Fruit fly (Drosophila melanogaster) whole organism, embryonic: ENCODE results near the gene ss.

Experiments used
- CG10565 ChIP-seq: fragments of 200-800 bp; sonication (Bioruptor generic); optimal IDR thresholded peaks from 3 replicates; lab custom pipeline; 2016; ENCODE audit warnings: missing biosample characterization, mild to moderate bottlenecking, missing genetic modification characterization
- CG11504 ChIP-seq: fragments of 200-800 bp; sonication (Bioruptor generic); optimal IDR thresholded peaks from 3 replicates; lab custom pipeline; 2019; ENCODE audit warnings: missing biosample characterization, mild to moderate bottlenecking, missing genetic modification characterization, moderate library complexity
- CG12155 ChIP-seq: fragments of 200-800 bp; sonication (Bioruptor generic); optimal IDR thresholded peaks from 3 replicates; lab custom pipeline; 2016; ENCODE audit warnings: missing biosample characterization, missing genetic modification characterization
- CG1233 ChIP-seq: fragments of 200-800 bp; sonication (Bioruptor generic); optimal IDR thresholded peaks from 4 replicates; lab custom pipeline; 2018; ENCODE audit warnings: missing biosample characterization, mild to moderate bottlenecking, missing genetic modification characterization
- CG13624 ChIP-seq: fragments of 200-800 bp; sonication (Bioruptor generic); optimal IDR thresholded peaks from 2 replicates; lab custom pipeline; 2016; ENCODE audit warnings: missing biosample characterization, missing genetic modification characterization
- CG14050 ChIP-seq: fragments of 200-800 bp; sonication (Bioruptor generic); IDR thresholded peaks from 3 replicates; pipeline ENCODE4 v1.3.6; 2022; ENCODE audit warnings: missing biosample characterization, missing genetic modification characterization
- CG14441 ChIP-seq: fragments of 200-800 bp; sonication (Bioruptor generic); IDR thresholded peaks from 2 replicates; pipeline ENCODE4 v1.3.6; 2022; ENCODE audit warnings: missing biosample characterization, missing genetic modification characterization
- CG15073 ChIP-seq: fragments of 200-800 bp; sonication (Bioruptor generic); optimal IDR thresholded peaks from 2 replicates; lab custom pipeline; 2016; ENCODE audit warnings: missing biosample characterization, missing genetic modification characterization
- CG1529 ChIP-seq: fragments of 200-800 bp; sonication (Bioruptor generic); optimal IDR thresholded peaks from 3 replicates; lab custom pipeline; 2018; ENCODE audit warnings: missing biosample characterization, missing genetic modification characterization
- CG15479 ChIP-seq: fragments of 200-800 bp; sonication (Bioruptor generic); optimal IDR thresholded peaks from 3 replicates; lab custom pipeline; 2019; ENCODE audit warnings: missing biosample characterization, mild to moderate bottlenecking, missing genetic modification characterization, moderate library complexity
- CG17328 ChIP-seq: fragments of 200-800 bp; sonication (Bioruptor generic); IDR thresholded peaks from 2 replicates; pipeline ENCODE4 v1.3.6; 2022; ENCODE audit warnings: missing biosample characterization, missing genetic modification characterization
- CG18011 ChIP-seq: fragments of 200-800 bp; sonication (Bioruptor generic); optimal IDR thresholded peaks from 2 replicates; lab custom pipeline; 2017; ENCODE audit warnings: missing biosample characterization, missing genetic modification characterization, mild to moderate bottlenecking, moderate library complexity, missing genotype
- CG2116 ChIP-seq: fragments of 200-800 bp; sonication (Bioruptor generic); optimal IDR thresholded peaks from 3 replicates; lab custom pipeline; 2018; ENCODE audit warnings: missing biosample characterization, mild to moderate bottlenecking, missing genetic modification characterization
- CG2199 ChIP-seq: fragments of 200-800 bp; sonication (Bioruptor generic); IDR thresholded peaks from 3 replicates; pipeline ENCODE4 v1.3.6; 2022; ENCODE audit warnings: missing biosample characterization, missing genetic modification characterization
- CG30020 ChIP-seq: fragments of 200-800 bp; optimal IDR thresholded peaks from 2 replicates; lab custom pipeline; 2019; ENCODE audit warnings: missing biosample characterization, mild to moderate bottlenecking, missing genetic modification characterization, moderate library complexity
- CG33557 ChIP-seq: fragments of 200-800 bp; sonication (Bioruptor generic); optimal IDR thresholded peaks from 2 replicates; lab custom pipeline; 2019; ENCODE audit warnings: missing biosample characterization, mild to moderate bottlenecking, missing genetic modification characterization, moderate library complexity
- CG3847 ChIP-seq: fragments of 200-800 bp; sonication (Bioruptor generic); IDR thresholded peaks from 2 replicates; pipeline ENCODE4 v1.3.6; 2022; ENCODE audit warnings: missing biosample characterization, missing genetic modification characterization
- CG4282 ChIP-seq: fragments of 200-800 bp; sonication (Bioruptor generic); optimal IDR thresholded peaks from 2 replicates; lab custom pipeline; 2016; ENCODE audit warnings: missing biosample characterization, missing genetic modification characterization
- CG4854 ChIP-seq: fragments of 200-800 bp; sonication (Bioruptor generic); optimal IDR thresholded peaks from 2 replicates; lab custom pipeline; 2016; ENCODE audit warnings: missing biosample characterization, missing genetic modification characterization, inconsistent platforms
- CG5180 ChIP-seq: fragments of 200-800 bp; sonication (Bioruptor generic); optimal IDR thresholded peaks from 3 replicates; lab custom pipeline; 2017; ENCODE audit warnings: missing biosample characterization, missing genetic modification characterization, mild to moderate bottlenecking, moderate library complexity, missing genetic modification reagents
- CG8281 ChIP-seq: fragments of 200-800 bp; sonication (Bioruptor generic); optimal IDR thresholded peaks from 2 replicates; lab custom pipeline; 2018; ENCODE audit warnings: missing biosample characterization, mild to moderate bottlenecking, missing genetic modification characterization, moderate library complexity
- CG9797 ChIP-seq: fragments of 200-800 bp; sonication (Bioruptor generic); optimal IDR thresholded peaks from 3 replicates; lab custom pipeline; 2018; ENCODE audit warnings: missing biosample characterization, mild to moderate bottlenecking, missing genetic modification characterization
- CTCF ChIP-seq: fragments of 200-800 bp; sonication (Bioruptor generic); optimal IDR thresholded peaks from 2 replicates; lab custom pipeline; 2017; ENCODE audit warnings: missing biosample characterization, mild to moderate bottlenecking, missing genetic modification characterization, moderate library complexity
- CrebB ChIP-seq: fragments of 200-800 bp; sonication (Bioruptor generic); optimal IDR thresholded peaks from 3 replicates; lab custom pipeline; 2018; ENCODE audit warnings: missing biosample characterization, mild to moderate bottlenecking, missing genetic modification characterization
- D19A ChIP-seq: fragments of 200-800 bp; optimal IDR thresholded peaks from 3 replicates; lab custom pipeline; 2019; ENCODE audit warnings: missing biosample characterization, mild to moderate bottlenecking, missing genetic modification characterization, moderate library complexity
- Dip3 ChIP-seq: fragments of 200-800 bp; sonication (Bioruptor generic); optimal IDR thresholded peaks from 3 replicates; lab custom pipeline; 2016; ENCODE audit warnings: missing biosample characterization, missing genetic modification characterization
- Dp ChIP-seq: fragments of 200-800 bp; sonication (Bioruptor generic); optimal IDR thresholded peaks from 2 replicates; lab custom pipeline; 2018; ENCODE audit warnings: missing biosample characterization, mild to moderate bottlenecking, missing genetic modification characterization, moderate library complexity
- Hey ChIP-seq: fragments of 200-800 bp; sonication (Bioruptor generic); optimal IDR thresholded peaks from 3 replicates; lab custom pipeline; 2018; ENCODE audit warnings: missing biosample characterization, mild to moderate bottlenecking, missing genetic modification characterization
- HmgD ChIP-seq: fragments of 200-800 bp; sonication (Bioruptor generic); optimal IDR thresholded peaks from 3 replicates; lab custom pipeline; 2016; ENCODE audit warnings: missing biosample characterization, missing genetic modification characterization
- HmgZ ChIP-seq: fragments of 200-800 bp; sonication (Bioruptor generic); optimal IDR thresholded peaks from 2 replicates; lab custom pipeline; 2018; ENCODE audit warnings: missing biosample characterization, mild to moderate bottlenecking, missing genetic modification characterization
- Hsf ChIP-seq: fragments of 200-800 bp; sonication (Bioruptor generic); optimal IDR thresholded peaks from 3 replicates; lab custom pipeline; 2016; ENCODE audit warnings: missing biosample characterization, missing genetic modification characterization
- Rx ChIP-seq: fragments of 200-800 bp; sonication (Bioruptor generic); IDR thresholded peaks from 2 replicates; pipeline ENCODE4 v1.3.6; 2022; ENCODE audit warnings: missing biosample characterization, missing genetic modification characterization
- Xrp1 ChIP-seq: fragments of 200-800 bp; sonication (Bioruptor generic); IDR thresholded peaks from 2 replicates; pipeline ENCODE4 v1.3.6; 2022; ENCODE audit warnings: missing biosample characterization, missing genetic modification characterization
- abd-A ChIP-seq: fragments of 200-800 bp; sonication (Bioruptor generic); optimal IDR thresholded peaks from 3 replicates; lab custom pipeline; 2019; ENCODE audit warnings: missing biosample characterization, mild to moderate bottlenecking, missing genetic modification characterization, moderate library complexity
- al ChIP-seq: fragments of 200-800 bp; sonication (Bioruptor generic); IDR thresholded peaks from 2 replicates; pipeline ENCODE4 v1.3.6; 2022; ENCODE audit warnings: missing biosample characterization, missing genetic modification characterization
- btn ChIP-seq: fragments of 200-800 bp; sonication (Bioruptor generic); optimal IDR thresholded peaks from 2 replicates; lab custom pipeline; 2016; ENCODE audit warnings: missing biosample characterization, missing genetic modification characterization
- crol ChIP-seq: fragments of 200-800 bp; sonication (Bioruptor generic); IDR thresholded peaks from 2 replicates; pipeline ENCODE4 v1.3.6; 2022; ENCODE audit warnings: missing biosample characterization, missing genetic modification characterization
- cwo ChIP-seq: fragments of 200-800 bp; sonication (Bioruptor generic); optimal IDR thresholded peaks from 3 replicates; lab custom pipeline; 2017; ENCODE audit warnings: missing biosample characterization, missing genetic modification characterization, mild to moderate bottlenecking, moderate library complexity, missing genetic modification reagents
- da ChIP-seq: fragments of 200-800 bp; sonication (Bioruptor generic); optimal IDR thresholded peaks from 2 replicates; lab custom pipeline; 2016; ENCODE audit warnings: missing biosample characterization, missing genetic modification characterization
- dimm ChIP-seq: fragments of 200-800 bp; sonication (Bioruptor generic); IDR thresholded peaks from 2 replicates; pipeline ENCODE4 v1.3.6; 2022; ENCODE audit warnings: missing biosample characterization, missing genetic modification characterization
- dmrt11E ChIP-seq: fragments of 200-800 bp; sonication (Bioruptor generic); optimal IDR thresholded peaks from 3 replicates; lab custom pipeline; 2018; ENCODE audit warnings: missing biosample characterization, mild to moderate bottlenecking, missing genetic modification characterization, moderate library complexity
- hbn ChIP-seq: fragments of 200-800 bp; sonication (Bioruptor generic); IDR thresholded peaks from 2 replicates; pipeline ENCODE4 v1.3.6; 2022; ENCODE audit warnings: missing biosample characterization, missing genetic modification characterization; ENCODE audit not compliant: partially characterized antibody
- ken ChIP-seq: fragments of 200-800 bp; sonication (Bioruptor generic); IDR thresholded peaks from 3 replicates; pipeline ENCODE4 v1.3.6; 2022; ENCODE audit warnings: missing biosample characterization, missing genetic modification characterization
- mam ChIP-seq: fragments of 200-800 bp; sonication (Bioruptor generic); optimal IDR thresholded peaks from 3 replicates; lab custom pipeline; 2016; ENCODE audit warnings: missing biosample characterization, missing genetic modification characterization
- mirr ChIP-seq: fragments of 200-800 bp; sonication (Bioruptor generic); optimal IDR thresholded peaks from 3 replicates; lab custom pipeline; 2018; ENCODE audit warnings: missing biosample characterization, mild to moderate bottlenecking, missing genetic modification characterization
- org-1 ChIP-seq: fragments of 200-800 bp; sonication (Bioruptor generic); optimal IDR thresholded peaks from 2 replicates; lab custom pipeline; 2017; ENCODE audit warnings: missing biosample characterization, missing genetic modification characterization
- sc ChIP-seq, 3 experiments: fragments of >200 bp in 2 of 3; fragments of 200-800 bp in 1 of 3; sonication (Bioruptor generic) in 1 of 3; optimal IDR thresholded peaks; 2 replicates in 2 of 3; 3 replicates in 1 of 3; lab custom pipeline; 2017; ENCODE audit warnings: mild to moderate bottlenecking in 1 of 3, missing biosample characterization in 1 of 3, missing genetic modification characterization in 1 of 3, missing genetic modification reagents in 1 of 3
- sisA ChIP-seq: fragments of 200-800 bp; sonication (Bioruptor generic); IDR thresholded peaks from 2 replicates; pipeline ENCODE4 v1.3.6; 2022; ENCODE audit warnings: missing biosample characterization, missing genetic modification characterization
- ssp ChIP-seq: fragments of 200-800 bp; sonication (Bioruptor generic); IDR thresholded peaks from 2 replicates; pipeline ENCODE4 v1.3.6; 2022; ENCODE audit warnings: missing biosample characterization, missing genetic modification characterization
- tgo ChIP-seq: fragments of 200-800 bp; sonication (Bioruptor generic); IDR thresholded peaks from 3 replicates; pipeline ENCODE4 v1.3.6; 2022; ENCODE audit warnings: missing biosample characterization, missing genetic modification characterization
- ttk ChIP-seq: fragments of 200-800 bp; sonication (Bioruptor generic); IDR thresholded peaks from 2 replicates; pipeline ENCODE4 v2.1.2; 2022; ENCODE audit warnings: missing biosample characterization, missing genetic modification characterization

Gene ss

DNA sequence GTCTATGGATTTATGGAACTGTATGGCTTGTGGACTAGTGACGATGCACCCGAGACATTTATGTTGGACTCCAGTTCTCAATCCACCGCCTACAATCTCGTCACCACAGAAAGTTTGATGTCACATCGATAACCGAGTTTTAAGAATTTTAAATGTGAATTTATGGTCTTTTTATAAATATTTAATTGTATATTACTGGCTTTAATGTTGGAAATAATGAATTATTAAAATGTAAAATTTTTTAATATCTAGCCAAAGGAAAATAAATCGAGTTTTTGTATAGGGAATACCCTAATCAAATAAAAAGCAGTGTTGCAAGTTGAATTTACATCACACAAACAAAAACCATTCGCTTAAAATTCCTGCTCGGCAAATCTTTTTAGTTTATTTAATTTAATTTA is 29.2 kb upstream of the ss start, which contains the start of gene Fntb (continued):
- TF ChIP-seq dmrt11E (tag; lab: Kevin White, UChicago), result peak; percentile 61
- no peak for TF ChIP-seq da (GFP tag; lab: Kevin White, UChicago)
- peak; percentile 13 for TF ChIP-seq CG15073 (GFP tag; lab: Kevin White, UChicago)
- peak; percentile 62 for TF ChIP-seq CG12155 (GFP tag; lab: Kevin White, UChicago)
- no peak for TF ChIP-seq CG4854 (GFP tag; lab: Kevin White, UChicago)
- TF ChIP-seq mam, result peak; percentile 46
- 0 out of 2 replicates have a peak, but pooled peaks have one; percentile 38 for TF ChIP-seq CG17328
- no peak for TF ChIP-seq CG2199 (GFP tag; lab: Robert Waterston, UW)
- TF ChIP-seq CG33557 (GFP tag; lab: Kevin White, UChicago), result peak; percentile 50
- TF ChIP-seq CG1529 (GFP tag; lab: Kevin White, UChicago), result peak; percentile 38
- no peak for TF ChIP-seq CG9797 (GFP tag; lab: Kevin White, UChicago)
- no peak for TF ChIP-seq Dp
- TF ChIP-seq HmgD, result no peak
- peak; percentile 70 for TF ChIP-seq CG1233 (GFP tag; lab: Kevin White, UChicago)
- peak; percentile 76 for TF ChIP-seq tgo (GFP tag; lab: Robert Waterston, UW)
- no peak for TF ChIP-seq CG8281
- peak; percentile 49 for TF ChIP-seq CG2116
- no peak for TF ChIP-seq CG4282 (GFP tag; lab: Kevin White, UChicago)
- no peak for TF ChIP-seq abd-A (tag; lab: Kevin White, UChicago)
- TF ChIP-seq CG30020, result peak; percentile 62
- TF ChIP-seq cwo (GFP tag; lab: Kevin White, UChicago), result peak; percentile 31
- TF ChIP-seq CTCF (GFP tag; lab: Kevin White, UChicago), result no peak
- TF ChIP-seq ken (GFP tag; lab: Robert Waterston, UW), result no peak
- no peak for TF ChIP-seq hbn (GFP tag; lab: Robert Waterston, UW)
- peak; percentile 49; the same call in 1 of the 2 replicates for TF ChIP-seq CG14441
- TF ChIP-seq Xrp1 (GFP tag; lab: Robert Waterston, UW), result peak; percentile 64; the same call in 1 of the 2 replicates
- TF ChIP-seq crol (GFP tag; lab: Robert Waterston, UW), result no peak
- TF ChIP-seq sc (optimal IDR thresholded peaks at IDR 0.05; lab: Kevin White, UChicago), result no peak
- TF ChIP-seq sc (GFP tag; optimal IDR thresholded peaks at IDR 0.05; lab: Kevin White, UChicago), result peak; percentile 39
- TF ChIP-seq Hsf (GFP tag; lab: Kevin White, UChicago), result peak; percentile 66
- TF ChIP-seq ttk (GFP tag; lab: Robert Waterston, UW), result peak; percentile 48; the same call in 1 of the 2 replicates
- peak; percentile 76 for TF ChIP-seq CG3847
- no peak for TF ChIP-seq CG15479 (GFP tag; lab: Kevin White, UChicago)
- no peak for TF ChIP-seq Rx (GFP tag; lab: Robert Waterston, UW)
- peak; percentile 66 for TF ChIP-seq al (GFP tag; lab: Robert Waterston, UW)
- TF ChIP-seq D19A (tag; lab: Kevin White, UChicago), result peak; percentile 75
- TF ChIP-seq sisA (GFP tag; lab: Robert Waterston, UW), result peak; percentile 66
- TF ChIP-seq btn (GFP tag; lab: Kevin White, UChicago), result no peak
- no peak for TF ChIP-seq CG13624 (GFP tag; lab: Kevin White, UChicago)
- TF ChIP-seq CG10565 (GFP tag; lab: Kevin White, UChicago), result no peak
- TF ChIP-seq CrebB, result peak; percentile 62
- no peak for TF ChIP-seq mirr
- TF ChIP-seq Hey (tag; lab: Kevin White, UChicago), result no peak
- no peak for TF ChIP-seq dimm (GFP tag; lab: Robert Waterston, UW)
- no peak for TF ChIP-seq CG5180
- peak; percentile 72 for TF ChIP-seq HmgZ (tag; lab: Kevin White, UChicago)
- TF ChIP-seq ssp (GFP tag; lab: Robert Waterston, UW), result peak; percentile 44; the same call in 1 of the 2 replicates
- TF ChIP-seq CG18011, result peak; percentile 17
- no peak for TF ChIP-seq org-1 (GFP tag; lab: Kevin White, UChicago)
- no peak for TF ChIP-seq CG11504 (tag; lab: Kevin White, UChicago)
- peak; percentile 42; the same call in 2 of the 3 replicates for TF ChIP-seq CG14050
- no peak for TF ChIP-seq Dip3 (GFP tag; lab: Kevin White, UChicago)
